Worm (Caenorhabditis elegans) whole organism, L1 larva: ENCODE data around the gene T25B9.4.

Experiments
- ceh-82 ChIP-seq, 3 experiments: fragments of 150-350 bp in 1 of 3; sonication (generic microtip) in 2 of 3; optimal IDR thresholded peaks; 2 replicates each; lab custom pipeline; 2014 to 2017; ENCODE audit warnings: missing biosample characterization in 3 of 3, missing genetic modification characterization in 3 of 3
- fkh-10 ChIP-seq: sonication (generic microtip); optimal IDR thresholded peaks from 2 replicates; lab custom pipeline; 2017; ENCODE audit warnings: missing biosample characterization, missing genetic modification reagents, missing genetic modification characterization
- jun-1 ChIP-seq: fragments of 150-350 bp; optimal IDR thresholded peaks from 2 replicates; lab custom pipeline; 2014; ENCODE audit warnings: missing biosample characterization, missing genetic modification reagents, missing genetic modification characterization
- lin-14 ChIP-seq: fragments of 200-800 bp; sonication (Bioruptor generic); optimal IDR thresholded peaks from 2 replicates; lab custom pipeline; 2018; ENCODE audit warnings: mild to moderate bottlenecking, missing genetic modification characterization, moderate library complexity, missing compliant biosample characterization
- lin-15B ChIP-seq: fragments of 150-350 bp; sonication (generic microtip); optimal IDR thresholded peaks from 3 replicates; lab custom pipeline; 2014; ENCODE audit warnings: missing biosample characterization, missing genetic modification characterization
- pag-3 ChIP-seq: sonication (generic microtip); optimal IDR thresholded peaks from 2 replicates; lab custom pipeline; 2017; ENCODE audit warnings: missing genetic modification characterization, mild to moderate bottlenecking, missing compliant biosample characterization, antibody characterized with exemption, borderline replicate concordance; ENCODE audit not compliant: insufficient read depth
- snpc-4 ChIP-seq: fragments of 150-350 bp; optimal IDR thresholded peaks from 2 replicates; lab custom pipeline; 2014; ENCODE audit warnings: missing biosample characterization, missing genetic modification characterization
- unc-62 ChIP-seq: fragments of 150-350 bp; optimal IDR thresholded peaks from 2 replicates; lab custom pipeline; 2014; ENCODE audit warnings: missing biosample characterization, missing genetic modification reagents, missing genetic modification characterization

DNA sequence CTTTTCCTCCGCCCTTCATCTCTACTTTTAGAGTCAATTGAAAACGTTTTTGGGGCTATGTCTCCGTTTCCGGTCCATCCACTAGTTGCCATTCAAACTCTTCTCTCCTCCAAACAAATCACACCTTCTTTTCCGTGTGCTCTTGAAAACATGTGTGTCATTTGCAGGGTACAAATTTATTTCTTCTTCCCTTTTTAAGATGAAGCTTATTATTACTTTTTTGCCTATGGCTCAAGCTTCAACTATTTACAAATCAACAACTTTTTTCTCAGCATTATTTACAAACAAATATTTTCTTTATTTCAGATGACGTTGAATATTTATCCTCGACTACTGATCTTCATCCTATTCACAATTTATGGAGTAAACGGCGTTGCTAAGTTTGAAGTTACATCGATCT is 13.0 kb downstream of the T25B9.4 start, which contains the start of gene T25B9.3:
- TF ChIP-seq snpc-4 (no peak), lin-15B (tag; lab: Kevin White, UChicago) (no peak), fkh-10 (GFP tag; lab: Kevin White, UChicago) (no peak), lin-14 (GFP tag; lab: Kevin White, UChicago) (no peak), ceh-82 (tag; optimal IDR thresholded peaks at IDR 0.05; lab: Kevin White, UChicago) (no peak), jun-1 (tag; lab: Kevin White, UChicago) (no peak), unc-62 (GFP tag; lab: Kevin White, UChicago) (no peak), pag-3 (no peak)
